Worm (Caenorhabditis elegans) whole organism, L4 larva: Measurements from ENCODE around the gene ugt-7.

Experiments
- Y105C5A.15 ChIP-seq: fragments of 200-800 bp; sonication (Bioruptor generic); IDR thresholded peaks from 2 replicates; pipeline ENCODE4 v1.3.6; 2022; ENCODE audit warnings: missing genetic modification characterization, missing compliant biosample characterization
- arid-1 ChIP-seq: fragments of 200-800 bp; sonication (Bioruptor generic); conservative IDR thresholded peaks from 2 replicates; pipeline ENCODE4 v1.3.6; 2022; ENCODE audit warnings: missing genetic modification reagents, missing genetic modification characterization, missing compliant biosample characterization
- ceh-82 ChIP-seq: sonication (generic microtip); optimal IDR thresholded peaks from 2 replicates; lab custom pipeline; 2017; ENCODE audit warnings: missing biosample characterization, missing genetic modification characterization
- hif-1 ChIP-seq, 2 experiments: sonication (generic microtip); optimal IDR thresholded peaks; 2 replicates each; lab custom pipeline; 2016 to 2017; ENCODE audit warnings: missing compliant biosample characterization in 2 of 2, missing genetic modification characterization in 2 of 2, missing genetic modification reagents in 2 of 2, missing genotype in 2 of 2, mild to moderate bottlenecking in 1 of 2
- lin-15B ChIP-seq: fragments of 150-350 bp; sonication (generic microtip); optimal IDR thresholded peaks from 3 replicates; lab custom pipeline; 2014; ENCODE audit warnings: missing biosample characterization, missing genetic modification characterization
- lir-3 ChIP-seq: sonication (generic microtip); optimal IDR thresholded peaks from 2 replicates; lab custom pipeline; 2016; ENCODE audit warnings: mild to moderate bottlenecking, missing genetic modification characterization, missing compliant biosample characterization
- mdl-1 ChIP-seq, 2 experiments: fragments of 150-350 bp in 1 of 2; sonication (generic microtip) in 1 of 2; optimal IDR thresholded peaks; 2 replicates each; lab custom pipeline; 2014 to 2017; ENCODE audit warnings: missing biosample characterization in 2 of 2, missing genetic modification characterization in 2 of 2
- nhr-237 ChIP-seq: sonication (generic microtip); optimal IDR thresholded peaks from 2 replicates; lab custom pipeline; 2017; ENCODE audit warnings: missing biosample characterization, missing genetic modification characterization
- pha-4 ChIP-seq, 2 experiments: fragments of 150-350 bp in 1 of 2; fragments of 200-800 bp in 1 of 2; sonication (Bioruptor generic) in 1 of 2; IDR thresholded peaks in 1 of 2; optimal IDR thresholded peaks in 1 of 2; 2 replicates each; pipeline versions ENCODE4 v1.3.6 to Lab custom; 2014 to 2022; ENCODE audit warnings: missing genetic modification characterization in 2 of 2, missing genetic modification reagents in 2 of 2, missing biosample characterization in 1 of 2, missing compliant biosample characterization in 1 of 2
- skn-1 ChIP-seq: fragments of 150-350 bp; optimal IDR thresholded peaks from 2 replicates; lab custom pipeline; 2014; ENCODE audit warnings: missing biosample characterization, missing genetic modification characterization
- snpc-4 ChIP-seq: fragments of 150-350 bp; optimal IDR thresholded peaks from 2 replicates; lab custom pipeline; 2014; ENCODE audit warnings: missing biosample characterization, missing genetic modification characterization
- unc-62 ChIP-seq, 3 experiments: fragments of 150-350 bp in 1 of 3; sonication (generic microtip); optimal IDR thresholded peaks in 2 of 3; peaks in 1 of 3; 1 replicate in 1 of 3; 2 replicates in 2 of 3; lab custom pipeline; 2014 to 2017; ENCODE audit warnings: missing biosample characterization in 3 of 3, missing genetic modification characterization in 3 of 3, missing genetic modification reagents in 3 of 3, missing genotype in 1 of 3
- zag-1 ChIP-seq: fragments of 150-350 bp; optimal IDR thresholded peaks from 2 replicates; lab custom pipeline; 2014; ENCODE audit warnings: missing biosample characterization, missing genetic modification characterization

DNA sequence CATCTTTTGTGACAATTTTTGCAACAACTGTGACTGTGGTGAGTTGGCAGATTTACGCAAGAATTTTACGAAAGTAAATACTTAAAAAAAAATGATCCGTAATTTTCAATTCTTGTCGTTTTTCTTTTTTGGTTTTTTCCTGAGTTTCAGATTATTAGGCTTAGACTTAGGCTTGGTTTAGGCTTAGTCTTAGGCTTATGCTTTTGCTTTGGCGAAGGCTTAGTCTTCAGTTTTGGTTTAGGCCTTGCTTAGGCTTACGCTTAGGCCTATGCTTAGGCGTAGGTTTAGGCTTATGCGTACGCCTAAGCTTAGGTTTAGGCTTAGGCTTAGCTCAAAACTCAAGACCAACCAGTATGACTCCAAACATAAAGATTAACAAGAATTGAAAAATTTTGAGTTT, 42.7 kb downstream of the ugt-7 start:
- no peak for TF ChIP-seq skn-1
- TF ChIP-seq unc-62 (GFP tag; optimal IDR thresholded peaks at IDR 0.05 in 1 of 2; lab: Kevin White, UChicago) = no peak
- no peak for TF ChIP-seq unc-62 (tag; optimal IDR thresholded peaks at IDR 0.05; lab: Kevin White, UChicago)
- TF ChIP-seq ceh-82 (tag; lab: Kevin White, UChicago) = no peak
- no peak for TF ChIP-seq zag-1
- no peak for TF ChIP-seq hif-1 (tag; optimal IDR thresholded peaks at IDR 0.05; lab: Kevin White, UChicago)
- no peak for TF ChIP-seq mdl-1 (tag; optimal IDR thresholded peaks at IDR 0.05; lab: Kevin White, UChicago)
- TF ChIP-seq Y105C5A.15 = no peak
- no peak for TF ChIP-seq lir-3
- TF ChIP-seq snpc-4 (tag; lab: Kevin White, UChicago) = no peak
- TF ChIP-seq nhr-237 (tag; lab: Kevin White, UChicago) = no peak
- TF ChIP-seq pha-4 (GFP tag; IDR thresholded peaks at IDR 0.05; lab: Robert Waterston, UW) = no peak
- no peak for TF ChIP-seq pha-4 (tag; optimal IDR thresholded peaks at IDR 0.05; lab: Kevin White, UChicago)
- TF ChIP-seq arid-1 (GFP tag; lab: Robert Waterston, UW) = no peak
- TF ChIP-seq lin-15B (tag; lab: Kevin White, UChicago) = no peak
